Worm (Caenorhabditis elegans): ENCODE results near the gene C46F11.5.

ce11 chrIII:3698366-3698765 is 41.0 kb upstream of the C46F11.5 start:
- no peak for TF ChIP-seq tra-4 (tag; optimal IDR thresholded peaks at IDR 0.05)
- no peak for TF ChIP-seq ama-1 (optimal IDR thresholded peaks at IDR 0.05)
- TF ChIP-seq flt-1 (GFP tag; IDR thresholded peaks at IDR 0.05): no peak
- TF ChIP-seq ceh-36 (tag; optimal IDR thresholded peaks at IDR 0.05): no peak
- TF ChIP-seq ceh-13 (GFP tag; optimal IDR thresholded peaks at IDR 0.05): no peak
- no peak for TF ChIP-seq hnd-1 (tag; optimal IDR thresholded peaks at IDR 0.05)
- no peak for TF ChIP-seq hmg-4 (GFP tag; optimal IDR thresholded peaks at IDR 0.05)
- no peak for TF ChIP-seq pes-1 (GFP tag; IDR thresholded peaks at IDR 0.05)
- TF ChIP-seq tbx-11 (GFP tag; IDR thresholded peaks at IDR 0.05): no peak
- no peak for TF ChIP-seq F13C5.2 (tag; optimal IDR thresholded peaks at IDR 0.05)
- no peak for TF ChIP-seq ets-7 (tag; optimal IDR thresholded peaks at IDR 0.05)
